Fruit fly (Drosophila melanogaster): Measurements from ENCODE around the gene CG13024.

The CG13024 gene

DNA sequence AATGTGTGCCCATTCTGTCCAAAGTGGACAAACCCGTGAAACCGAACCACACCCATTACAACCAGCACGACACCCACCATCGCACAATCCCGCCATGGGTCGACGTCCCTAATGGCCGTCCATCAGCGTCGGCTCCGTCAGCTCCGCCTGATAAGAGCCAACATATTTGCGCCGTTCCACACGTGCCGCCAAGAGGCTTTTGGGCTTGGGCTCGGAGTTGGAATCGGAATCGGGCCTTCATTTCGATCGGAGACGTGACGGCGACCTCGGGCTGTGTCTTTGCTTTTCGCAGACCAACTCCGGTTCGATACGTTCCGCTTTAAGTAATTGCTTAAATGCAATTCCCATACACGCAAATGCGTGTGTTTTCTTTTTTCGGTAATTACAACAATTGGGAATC is 26.4 kb upstream of the CG13024 start:
- no peak for TF ChIP-seq noc (tag; optimal IDR thresholded peaks at IDR 0.05)

DNA sequence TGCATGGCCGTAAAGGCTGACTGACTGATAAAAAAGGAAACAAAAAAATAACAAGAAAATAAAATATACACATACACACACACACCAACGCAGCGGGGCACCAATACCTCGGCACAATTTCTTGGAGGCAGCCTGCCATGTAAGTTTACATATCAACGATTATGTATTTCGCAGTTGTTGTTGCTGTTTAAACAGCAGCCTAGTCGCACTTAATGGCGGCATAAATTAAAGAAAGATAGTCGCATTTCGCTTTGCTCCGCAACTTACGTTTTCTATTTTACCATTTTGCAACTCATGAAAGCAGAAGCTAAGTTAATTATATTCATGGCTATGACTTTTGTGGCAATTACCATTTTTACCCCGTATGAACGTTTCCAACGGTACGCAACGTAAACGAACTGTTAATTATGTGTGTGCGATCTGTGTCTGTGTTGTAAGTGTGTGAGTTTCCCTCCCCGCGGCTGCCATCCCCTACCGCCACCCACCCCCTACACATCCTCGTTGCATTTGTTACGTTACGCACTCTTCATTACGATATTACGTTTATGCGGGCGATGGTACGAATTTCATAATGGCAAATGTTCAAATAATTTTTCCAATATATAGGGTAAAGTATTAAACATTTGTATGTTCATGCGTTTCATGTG is 25.6 kb upstream of the CG13024 start:
- TF ChIP-seq noc (tag; optimal IDR thresholded peaks at IDR 0.05): no peak

DNA sequence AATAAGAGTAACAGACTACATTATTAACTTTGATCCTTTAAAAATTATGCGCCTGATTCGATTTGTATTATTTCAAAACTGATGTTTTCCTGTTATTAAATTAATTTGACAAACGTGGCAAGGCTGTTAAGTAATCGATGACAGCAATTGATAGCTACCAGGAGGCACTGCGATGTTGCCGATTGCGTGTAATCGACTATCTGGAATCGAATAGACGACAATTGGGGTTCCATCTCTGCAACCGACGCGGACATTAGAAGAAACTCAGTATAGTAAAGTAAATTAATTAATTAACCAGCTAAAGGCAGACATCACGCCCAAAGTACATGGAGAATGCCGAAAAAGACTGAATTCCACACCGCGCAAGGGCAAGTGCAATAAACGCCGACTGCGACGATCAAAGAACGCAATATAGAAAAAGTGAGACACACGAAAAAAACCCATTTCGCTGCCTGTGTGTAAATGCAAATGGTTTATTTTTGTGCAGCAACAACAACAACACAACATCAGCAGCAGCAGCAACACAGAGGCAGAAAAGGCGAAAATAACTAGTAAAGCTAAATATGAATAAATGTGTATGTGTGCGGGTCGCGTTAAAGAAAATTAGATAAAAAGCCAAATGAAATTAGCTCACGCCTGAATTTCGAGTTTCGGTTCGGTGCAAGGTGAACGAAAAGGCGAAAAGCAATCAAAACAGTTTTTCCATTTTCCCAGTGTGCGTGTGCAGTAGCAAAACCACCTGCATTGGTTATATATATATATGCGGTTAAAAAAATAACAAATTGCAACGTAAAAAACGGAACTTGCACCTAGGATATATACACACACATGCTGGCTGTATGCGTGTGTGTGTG is 24.9 kb upstream of the CG13024 start, which contains the start of gene sina:
Gene sina, plus strand, starts transcription at position 219 of the 854 bp plus-strand sequence.
- TF ChIP-seq noc (tag; optimal IDR thresholded peaks at IDR 0.05): no peak

DNA sequence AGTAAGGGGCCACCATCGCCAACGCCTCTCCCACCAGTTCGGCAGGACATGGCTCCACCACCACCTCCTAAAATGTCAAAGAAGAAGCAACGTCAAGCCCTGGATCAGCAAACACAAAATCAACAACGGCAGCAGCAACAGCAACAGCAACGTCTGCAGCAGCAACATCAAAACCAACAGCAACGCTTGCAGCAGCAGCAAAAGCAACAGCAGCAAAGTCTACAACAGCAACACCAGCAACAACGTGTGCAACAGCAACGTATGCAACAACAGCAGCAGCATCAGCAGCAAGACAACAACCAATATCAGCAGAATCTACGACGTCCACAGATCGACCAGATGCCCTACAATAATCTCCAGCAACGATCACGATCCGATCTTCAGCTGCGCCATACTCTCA is 22.7 kb upstream of the CG13024 start:
- TF ChIP-seq noc (tag; optimal IDR thresholded peaks at IDR 0.05): no peak

DNA sequence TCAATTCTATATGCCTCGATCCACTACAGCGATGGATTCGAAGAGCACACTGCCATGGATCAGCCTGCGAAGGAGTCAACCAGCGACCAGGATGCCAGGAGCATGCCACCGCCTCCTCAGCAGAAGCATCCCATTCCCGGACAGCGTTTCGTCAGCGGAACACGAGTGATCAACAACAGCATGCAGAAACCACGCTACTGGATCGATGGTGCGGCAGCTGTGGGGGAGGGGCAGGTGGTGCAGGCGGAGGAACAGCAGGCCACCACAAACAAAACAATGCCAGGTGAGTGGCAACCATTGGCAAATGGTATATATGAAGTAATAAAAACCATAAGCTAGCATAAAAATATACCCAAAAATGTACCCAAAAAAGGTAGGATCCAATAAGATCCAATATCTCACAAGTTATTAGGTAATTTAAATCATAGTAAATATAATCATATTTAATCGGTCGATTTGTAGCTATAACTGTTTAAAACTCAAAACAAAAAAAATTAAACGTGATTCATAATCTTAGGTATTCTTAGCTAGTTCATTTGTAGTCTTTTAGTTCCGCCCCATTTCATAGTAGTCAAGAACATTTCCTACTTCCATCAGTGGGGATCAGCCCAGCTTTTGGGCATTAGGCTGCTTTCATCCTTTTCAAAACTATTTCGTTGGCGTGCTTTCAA is 16.9 kb upstream of the CG13024 start, which contains the start of gene CG32161:
Gene CG32161, plus strand, starts transcription at position 621 of the 671 bp plus-strand sequence.
- no peak for TF ChIP-seq noc (tag; optimal IDR thresholded peaks at IDR 0.05)

DNA sequence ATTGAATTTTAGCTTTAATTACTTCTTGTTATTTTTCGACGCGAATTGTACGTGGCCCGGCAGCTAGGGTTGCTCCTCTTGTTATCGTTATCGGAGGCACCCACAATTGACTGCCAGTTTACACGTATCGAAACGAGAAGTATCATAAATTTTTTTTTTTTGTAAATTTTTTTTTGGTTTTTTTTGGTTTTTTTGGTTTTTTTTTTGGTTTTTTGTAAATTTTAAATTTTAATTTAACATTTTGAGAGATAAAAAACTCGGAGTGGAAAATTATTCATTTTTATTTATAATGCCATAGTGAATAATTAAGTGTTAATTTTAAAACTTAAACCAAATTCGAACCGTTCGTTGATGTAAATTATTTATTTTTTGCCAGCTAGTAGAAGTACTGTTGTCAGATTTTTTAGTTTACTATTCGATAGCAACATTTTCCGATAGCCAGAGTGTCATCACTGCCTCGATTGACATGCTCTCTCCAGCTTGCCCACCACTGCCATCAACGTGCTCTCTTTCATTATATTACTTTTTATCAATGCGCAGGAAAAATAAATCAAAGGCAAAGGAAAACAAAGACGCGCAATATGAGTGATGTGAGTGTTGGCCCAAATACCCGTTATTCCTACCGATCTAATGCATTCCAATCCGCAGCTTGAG is 16.2 kb upstream of the CG13024 start, which contains the start of the genes kud and Zcchc7:
Gene kud, minus strand, starts transcription at position 72 of the 654 bp plus-strand sequence.
Gene Zcchc7, plus strand, starts transcription at position 467 of the 654 bp plus-strand sequence.
- TF ChIP-seq noc (tag; optimal IDR thresholded peaks at IDR 0.05): peak; percentile 79

DNA sequence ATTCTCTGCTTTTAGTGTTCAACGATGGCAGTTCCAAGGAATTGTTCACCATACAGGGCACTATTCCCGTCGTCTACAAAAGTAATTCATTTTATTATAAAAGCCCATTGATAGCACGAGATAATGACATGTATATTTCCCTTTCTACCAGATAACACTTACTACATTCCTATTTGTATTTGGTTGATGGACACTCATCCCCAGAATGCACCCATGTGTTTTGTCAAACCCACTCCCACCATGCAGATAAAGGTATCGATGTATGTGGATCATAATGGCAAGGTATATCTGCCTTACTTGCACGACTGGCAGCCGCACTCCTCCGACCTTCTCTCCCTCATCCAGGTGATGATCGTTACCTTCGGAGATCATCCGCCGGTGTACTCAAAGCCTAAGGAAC is 14.1 kb upstream of the CG13024 start:
- TF ChIP-seq noc (tag; optimal IDR thresholded peaks at IDR 0.05): no peak

DNA sequence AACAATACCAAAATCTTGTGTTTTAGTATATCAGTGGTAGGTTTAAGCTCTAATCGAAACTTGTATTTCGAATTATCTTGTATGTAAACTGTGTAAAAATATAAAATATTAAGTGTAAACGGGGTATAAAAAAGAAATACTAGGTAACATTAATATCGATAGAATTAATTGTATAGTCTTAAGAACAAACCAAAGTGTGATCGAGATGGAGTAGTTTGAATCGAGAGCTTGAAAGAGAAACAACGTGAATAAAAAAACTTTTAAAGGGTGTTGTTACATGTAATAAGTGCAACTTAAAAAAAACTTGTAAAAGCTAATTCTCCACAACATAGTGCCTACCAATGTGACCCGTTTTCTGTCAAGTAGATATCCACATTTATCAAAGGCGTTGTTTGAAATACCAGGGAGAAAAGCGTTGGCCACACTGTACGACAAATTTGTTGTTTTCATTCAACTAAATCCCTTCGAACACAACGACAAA is 13.3 kb upstream of the CG13024 start, which contains the start of gene TSG101:
Gene TSG101, plus strand, starts transcription at position 208 of the 481 bp plus-strand sequence.
- TF ChIP-seq noc (tag; optimal IDR thresholded peaks at IDR 0.05): no peak

DNA sequence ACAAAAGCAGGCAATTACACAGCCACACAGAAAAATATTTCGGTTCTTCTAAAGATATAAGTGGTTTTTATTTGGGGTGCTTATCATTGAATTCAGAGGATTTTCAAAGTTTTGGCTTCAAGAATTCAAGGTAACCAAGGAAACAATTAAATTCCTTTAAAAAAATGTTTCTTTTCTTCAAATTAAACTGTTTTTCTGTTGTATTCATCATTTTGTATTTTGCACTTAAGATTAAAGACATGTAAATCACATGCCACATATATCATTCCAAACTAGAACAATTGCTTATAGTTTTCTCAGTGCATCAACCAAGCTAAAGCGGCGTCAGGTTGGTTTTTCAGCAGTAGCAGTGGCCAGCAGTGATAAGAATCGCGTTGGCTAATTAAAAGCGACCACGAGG is 11.7 kb upstream of the CG13024 start:
- TF ChIP-seq noc (tag; optimal IDR thresholded peaks at IDR 0.05): no peak

DNA sequence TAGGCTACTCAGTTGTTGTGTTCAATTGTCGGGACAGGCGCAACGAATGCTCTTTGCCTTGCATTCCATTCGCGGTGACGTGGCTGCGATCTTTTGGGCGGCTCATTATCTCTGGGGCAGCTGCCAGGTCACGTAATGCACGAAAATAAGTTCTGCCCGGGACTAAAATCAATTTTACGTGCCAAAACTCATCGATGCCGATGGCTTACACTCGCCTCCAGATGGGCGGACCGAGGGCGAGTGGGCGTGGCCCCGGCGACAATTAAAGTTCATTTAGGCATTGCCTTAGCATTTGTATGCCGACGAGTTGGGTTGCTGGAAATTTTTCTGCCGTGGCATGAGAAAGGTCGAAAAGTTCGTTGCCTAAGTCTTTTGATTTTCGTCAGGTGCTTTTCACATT is 7.9 kb upstream of the CG13024 start:
- TF ChIP-seq noc (tag; optimal IDR thresholded peaks at IDR 0.05): no peak

DNA sequence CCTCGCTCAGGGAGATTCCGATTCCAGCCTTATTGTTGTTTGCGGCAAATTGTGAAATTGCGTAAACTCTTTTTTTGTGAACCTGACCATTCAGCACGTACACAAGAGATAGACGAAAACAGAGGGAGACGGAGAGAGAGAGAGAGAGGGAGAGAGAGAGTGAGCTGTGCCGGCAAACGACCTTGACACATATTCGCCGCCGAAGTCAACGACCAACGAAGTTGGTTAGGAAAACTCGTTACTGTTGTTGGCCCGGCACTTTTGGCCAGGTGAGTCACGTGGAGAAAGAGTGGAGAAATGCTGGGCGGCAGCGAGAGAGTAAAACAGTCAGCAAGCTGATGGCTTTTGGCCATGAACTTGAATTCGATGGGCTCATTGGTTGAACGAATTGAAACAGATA is 1.1 kb upstream of the CG13024 start:
- TF ChIP-seq noc (tag; optimal IDR thresholded peaks at IDR 0.05): no peak

DNA sequence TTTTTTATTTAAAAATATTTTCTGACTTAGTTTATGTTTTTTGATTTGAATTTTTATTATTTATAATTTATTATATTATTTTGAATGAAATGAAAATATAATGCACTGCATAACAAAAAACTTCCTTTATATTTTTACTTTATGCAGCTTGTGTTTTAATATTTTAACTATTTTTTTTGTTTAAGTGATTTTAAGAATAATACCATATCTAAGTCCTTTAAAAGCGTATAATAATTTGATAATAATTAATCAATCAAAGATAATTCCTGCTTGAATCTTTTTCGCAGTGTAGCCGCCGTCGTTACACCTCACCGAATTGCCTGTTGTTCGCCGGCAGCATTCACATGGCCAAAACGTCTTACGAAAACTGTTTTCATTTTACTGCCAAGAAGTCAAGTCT is 3.7 kb downstream of the CG13024 start:
- TF ChIP-seq noc (tag; optimal IDR thresholded peaks at IDR 0.05): no peak

DNA sequence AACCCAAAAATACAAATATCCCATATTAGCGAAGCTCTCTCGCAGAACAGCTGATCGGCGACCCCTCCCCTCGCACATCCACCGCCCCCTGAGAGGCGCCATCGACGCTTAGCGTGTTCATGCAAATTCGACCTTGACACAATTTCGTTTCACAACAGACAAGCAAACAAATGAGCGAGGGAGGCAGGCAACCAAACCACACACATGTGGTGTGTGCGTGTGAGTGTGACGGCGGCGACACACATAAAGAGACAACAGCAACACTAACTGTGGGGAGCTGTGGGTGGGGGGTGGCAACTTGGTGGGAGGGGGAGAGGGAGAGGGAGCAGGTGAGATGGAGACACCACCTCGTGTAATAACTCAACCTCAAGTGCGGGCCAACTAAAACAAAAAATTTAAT is 4.1 kb downstream of the CG13024 start:
- no peak for TF ChIP-seq noc (tag; optimal IDR thresholded peaks at IDR 0.05)

DNA sequence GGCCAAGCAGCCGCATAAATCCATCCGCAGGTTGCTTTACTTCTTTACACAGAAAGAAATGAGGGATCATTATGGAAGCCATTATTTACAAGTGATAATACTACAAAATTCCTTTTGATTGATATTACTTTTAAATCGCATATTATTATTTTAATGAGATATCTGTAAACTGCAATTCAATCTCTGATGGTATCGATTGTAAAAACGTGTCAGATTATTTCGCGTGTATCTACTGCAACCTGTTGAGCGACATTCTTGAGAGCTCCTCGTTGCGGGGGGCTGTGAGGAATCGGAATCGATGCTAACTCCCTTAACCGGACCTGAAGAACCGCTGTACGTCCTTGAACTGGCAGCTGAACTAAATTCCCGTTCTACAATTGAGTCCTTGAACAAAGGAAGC is 10.8 kb downstream of the CG13024 start:
- no peak for TF ChIP-seq noc (tag; optimal IDR thresholded peaks at IDR 0.05)

DNA sequence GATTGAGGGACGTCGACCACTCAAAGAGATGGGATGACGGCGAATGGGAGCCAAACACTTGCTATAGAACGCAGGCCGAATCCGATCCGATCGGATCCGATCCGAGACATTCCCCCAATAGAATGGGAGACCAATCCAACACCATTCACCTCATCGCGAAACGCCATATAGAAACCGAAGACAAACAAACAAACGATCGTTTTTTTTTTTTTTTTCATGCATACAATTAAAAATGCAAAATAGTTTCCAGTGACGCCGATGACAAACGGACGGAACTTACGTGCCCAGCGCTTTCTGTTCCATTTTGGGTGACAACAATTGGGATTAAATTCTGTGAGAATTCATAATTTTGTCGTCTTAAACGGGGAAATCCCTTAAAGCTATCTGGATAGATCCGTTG is 14.9 kb downstream of the CG13024 start:
- TF ChIP-seq noc (tag; optimal IDR thresholded peaks at IDR 0.05): no peak

DNA sequence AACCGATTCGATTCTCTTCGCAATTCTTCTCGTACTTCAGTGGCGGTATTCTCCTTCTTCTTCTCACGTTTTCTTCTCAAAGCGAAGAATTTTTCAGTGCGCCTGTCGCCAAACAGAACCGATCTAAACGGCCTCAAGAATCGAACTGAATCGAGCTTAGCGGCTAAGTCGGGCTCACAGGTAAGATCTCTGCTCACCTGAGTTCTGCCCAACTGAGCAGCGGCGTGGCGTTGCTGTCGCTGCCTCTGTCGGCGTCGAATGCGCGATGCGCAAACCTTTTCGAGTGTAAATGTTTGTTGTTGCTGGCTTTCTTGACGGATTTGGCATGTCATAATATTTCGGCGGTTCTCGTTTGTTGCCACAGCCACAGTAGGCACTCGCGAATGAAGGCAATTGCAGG is 17.0 kb downstream of the CG13024 start:
- peak; percentile 25 for TF ChIP-seq noc (tag; optimal IDR thresholded peaks at IDR 0.05)
